Fruit fly (Drosophila melanogaster): ENCODE measurements around the gene CG15269.
A peak's percentile ranks its signal among the peaks of the same experiment; 100 is the strongest.

CG15269 gene

DNA sequence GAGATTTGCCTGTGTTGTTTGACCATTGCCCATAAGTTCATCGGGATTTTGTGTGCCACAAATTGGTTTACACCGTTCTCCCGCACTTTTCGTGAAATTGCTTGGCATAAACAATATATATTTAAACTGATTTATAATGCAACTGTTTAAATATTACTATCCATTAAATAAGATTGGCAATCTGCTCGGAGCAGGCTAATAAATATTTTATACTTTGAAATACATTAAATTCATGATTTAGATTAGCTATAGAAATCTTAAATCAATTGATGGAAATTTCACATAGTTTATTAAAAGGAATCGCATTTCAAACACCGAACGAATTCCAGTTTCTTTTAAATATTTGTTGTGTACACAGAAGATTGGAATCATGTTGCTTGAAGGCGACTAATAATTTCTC lies 43.1 kb upstream of the CG15269 start:
- TF ChIP-seq CG9932 (GFP tag; IDR thresholded peaks at IDR 0.05) (peak; percentile 15; the same call in 1 of the 2 replicates), CG13894 (tag; optimal IDR thresholded peaks at IDR 0.05) (no peak), Myb (GFP tag; optimal IDR thresholded peaks at IDR 0.05) (no peak), Sox102F (GFP tag; optimal IDR thresholded peaks at IDR 0.05) (peak; percentile 38), CG17328 (GFP tag; IDR thresholded peaks at IDR 0.05) (no peak), CG31365 (tag; optimal IDR thresholded peaks at IDR 0.05) (no peak), bab2 (GFP tag; optimal IDR thresholded peaks at IDR 0.05) (no peak), grau (tag; optimal IDR thresholded peaks at IDR 0.05) (peak; percentile 52), CkIIα-i1 (GFP tag; IDR thresholded peaks at IDR 0.05) (no peak), CG7556 (GFP tag; optimal IDR thresholded peaks at IDR 0.05) (peak; percentile 24), Xbp1 (GFP tag; optimal IDR thresholded peaks at IDR 0.05) (peak; percentile 2), mam (GFP tag; optimal IDR thresholded peaks at IDR 0.05) (no peak), CG12659 (GFP tag; optimal IDR thresholded peaks at IDR 0.05) (peak; percentile 7), CG2120 (GFP tag; optimal IDR thresholded peaks at IDR 0.05) (peak; percentile 17), CG8089 (GFP tag; optimal IDR thresholded peaks at IDR 0.05) (no peak), pfk (GFP tag; optimal IDR thresholded peaks at IDR 0.05) (no peak), unpg (GFP tag; optimal IDR thresholded peaks at IDR 0.05) (peak; percentile 14), Hmr (GFP tag; optimal IDR thresholded peaks at IDR 0.05) (peak; percentile 3), Sox100B (GFP tag; optimal IDR thresholded peaks at IDR 0.05) (peak; percentile 19), PHDP (tag; optimal IDR thresholded peaks at IDR 0.05) (peak; percentile 24), CG11398 (GFP tag; optimal IDR thresholded peaks at IDR 0.05) (no peak), CG30403 (GFP tag; optimal IDR thresholded peaks at IDR 0.05) (peak; percentile 50), CG3726 (GFP tag; IDR thresholded peaks at IDR 0.05) (no peak), NfI (GFP tag; optimal IDR thresholded peaks at IDR 0.05) (no peak), GATAe (GFP tag; conservative IDR thresholded peaks at IDR 0.05) (no peak), tll (GFP tag; optimal IDR thresholded peaks at IDR 0.05) (no peak), lola (GFP tag; optimal IDR thresholded peaks at IDR 0.05) (peak in 1 of 3 experiments; percentile 14), CG12391 (tag; optimal IDR thresholded peaks at IDR 0.05) (peak; percentile 19), CG17186 (GFP tag; optimal IDR thresholded peaks at IDR 0.05) (no peak), Hr51 (GFP tag; optimal IDR thresholded peaks at IDR 0.05) (peak in 1 of 2 experiments; percentile 50), CG8388 (GFP tag; optimal IDR thresholded peaks at IDR 0.05) (peak; percentile 15), Ssrp (tag; optimal IDR thresholded peaks at IDR 0.05) (peak; percentile 42), CG7745 (tag; optimal IDR thresholded peaks at IDR 0.05) (no peak), CG9876 (GFP tag; optimal IDR thresholded peaks at IDR 0.05) (no peak), CG3407 (GFP tag; optimal IDR thresholded peaks at IDR 0.05) (no peak), HLH3B (GFP tag; IDR thresholded peaks at IDR 0.05) (no peak), nmo (GFP tag; optimal IDR thresholded peaks at IDR 0.05) (peak; percentile 5), ssp (GFP tag; IDR thresholded peaks at IDR 0.05) (no peak), CG13775 (GFP tag; optimal IDR thresholded peaks at IDR 0.05) (no peak), gro (GFP tag; optimal IDR thresholded peaks at IDR 0.05) (no peak), CoRest (tag; optimal IDR thresholded peaks at IDR 0.05) (peak; percentile 30), CG9437 (GFP tag; optimal IDR thresholded peaks at IDR 0.05) (peak; percentile 13), CG3847 (GFP tag; IDR thresholded peaks at IDR 0.05) (no peak), Hand (GFP tag; optimal IDR thresholded peaks at IDR 0.05) (no peak), Scr (GFP tag; IDR thresholded peaks at IDR 0.05; ENCODE audit: partially characterized antibody) (no peak), CG4707 (GFP tag; optimal IDR thresholded peaks at IDR 0.05) (no peak), CG8924 (tag; optimal IDR thresholded peaks at IDR 0.05) (peak; percentile 1), CG17361 (GFP tag; IDR thresholded peaks at IDR 0.05) (0 out of 3 replicates have a peak, but pooled peaks have one; percentile 16), CG2678 (tag; optimal IDR thresholded peaks at IDR 0.05) (peak; percentile 24), Oli (tag; optimal IDR thresholded peaks at IDR 0.05) (peak; percentile 23)
